Worm (Caenorhabditis elegans) whole organism, late embryonic: ENCODE results near the gene K10D2.5.

Experiments
- Y22D7AL.16 ChIP-seq: sonication (generic microtip); optimal IDR thresholded peaks from 2 replicates; lab custom pipeline; 2016; ENCODE audit warnings: missing genetic modification characterization, missing compliant biosample characterization
- ama-1 ChIP-seq: fragments of 150-350 bp; optimal IDR thresholded peaks from 2 replicates; lab custom pipeline; 2014
- ceh-22 ChIP-seq: sonication (generic microtip); optimal IDR thresholded peaks from 2 replicates; lab custom pipeline; 2017; ENCODE audit warnings: missing biosample characterization, missing genetic modification characterization
- ceh-48 ChIP-seq: sonication (generic microtip); optimal IDR thresholded peaks from 2 replicates; lab custom pipeline; 2016; ENCODE audit warnings: missing genetic modification characterization, inconsistent platforms, missing compliant biosample characterization
- dmd-4 ChIP-seq: sonication (generic microtip); optimal IDR thresholded peaks from 2 replicates; lab custom pipeline; 2016; ENCODE audit warnings: borderline replicate concordance, missing genetic modification characterization, missing compliant biosample characterization
- dve-1 ChIP-seq: sonication (generic microtip); optimal IDR thresholded peaks from 2 replicates; lab custom pipeline; 2017; ENCODE audit warnings: antibody characterized with exemption, mild to moderate bottlenecking, missing genetic modification characterization, missing compliant biosample characterization
- eyg-1 ChIP-seq: sonication (generic microtip); optimal IDR thresholded peaks from 2 replicates; lab custom pipeline; 2016; ENCODE audit warnings: missing genotype, missing genetic modification characterization, missing compliant biosample characterization
- fkh-10 ChIP-seq: fragments of 150-350 bp; optimal IDR thresholded peaks from 2 replicates; lab custom pipeline; 2014; ENCODE audit warnings: missing biosample characterization, missing genetic modification reagents, missing genetic modification characterization
- hlh-13 ChIP-seq: fragments of 200-800 bp; sonication (Bioruptor generic); optimal IDR thresholded peaks from 2 replicates; lab custom pipeline; 2018; ENCODE audit warnings: mild to moderate bottlenecking, missing genetic modification characterization, missing compliant biosample characterization
- mec-3 ChIP-seq: sonication (generic microtip); optimal IDR thresholded peaks from 2 replicates; lab custom pipeline; 2016; ENCODE audit warnings: borderline replicate concordance, missing genetic modification characterization, missing compliant biosample characterization
- nfya-1 ChIP-seq: sonication (generic microtip); optimal IDR thresholded peaks from 2 replicates; lab custom pipeline; 2017; ENCODE audit warnings: missing genetic modification characterization, mild to moderate bottlenecking, missing compliant biosample characterization, antibody characterized with exemption, moderate library complexity
- pag-3 ChIP-seq: sonication (generic microtip); optimal IDR thresholded peaks from 2 replicates; lab custom pipeline; 2016; ENCODE audit warnings: missing compliant biosample characterization, missing genetic modification characterization, borderline replicate concordance
- pqm-1 ChIP-seq: sonication (generic microtip); optimal IDR thresholded peaks from 2 replicates; lab custom pipeline; 2016; ENCODE audit warnings: missing genetic modification characterization, missing compliant biosample characterization

- TF ChIP-seq dve-1 (tag; lab: Kevin White, UChicago) (no peak), dmd-4 (tag; lab: Kevin White, UChicago) (no peak), Y22D7AL.16 (no peak), ama-1 (lab: Kevin White, UChicago) (no peak), eyg-1 (tag; lab: Kevin White, UChicago) (no peak), fkh-10 (GFP tag; lab: Kevin White, UChicago) (no peak), nfya-1 (tag; lab: Kevin White, UChicago) (no peak), pag-3 (tag; lab: Kevin White, UChicago) (no peak), ceh-22 (tag; lab: Kevin White, UChicago) (no peak), hlh-13 (no peak), mec-3 (tag; lab: Kevin White, UChicago) (no peak), ceh-48 (tag; lab: Kevin White, UChicago) (no peak), pqm-1 (tag; lab: Kevin White, UChicago) (no peak)
Measured at ce11 chrIII:5160803-5161202, 11.7 kb upstream of the K10D2.5 start.
